Worm (Caenorhabditis elegans) whole organism, L4 larva: Measurements from ENCODE around the gene clec-127.

Experiments
- F26F4.8 ChIP-seq: fragments of 200-800 bp; sonication (Bioruptor generic); conservative IDR thresholded peaks from 2 replicates; pipeline ENCODE4 v1.3.6; 2022; ENCODE audit warnings: missing genetic modification characterization, missing compliant biosample characterization
- Y105C5A.15 ChIP-seq: fragments of 200-800 bp; sonication (Bioruptor generic); IDR thresholded peaks from 2 replicates; pipeline ENCODE4 v1.3.6; 2022; ENCODE audit warnings: missing genetic modification characterization, missing compliant biosample characterization
- Y5F2A.4 ChIP-seq: fragments of 200-800 bp; sonication (Bioruptor generic); optimal IDR thresholded peaks from 2 replicates; lab custom pipeline; 2018; ENCODE audit warnings: mild to moderate bottlenecking, missing genetic modification characterization, missing compliant biosample characterization
- aha-1 ChIP-seq: fragments of 150-350 bp; peaks from one replicate; lab custom pipeline; 2014; ENCODE audit warnings: missing biosample characterization, missing genetic modification characterization
- aly-2 ChIP-seq: sonication (generic microtip); optimal IDR thresholded peaks from 2 replicates; lab custom pipeline; 2018; ENCODE audit warnings: missing biosample characterization, missing genetic modification characterization
- attf-4 ChIP-seq: sonication (generic microtip); optimal IDR thresholded peaks from 3 replicates; lab custom pipeline; 2017; ENCODE audit warnings: missing biosample characterization, missing genetic modification characterization
- ceh-32 ChIP-seq: sonication (generic microtip); optimal IDR thresholded peaks from 2 replicates; lab custom pipeline; 2016; ENCODE audit warnings: mild to moderate bottlenecking, missing genetic modification characterization, missing compliant biosample characterization; ENCODE audit not compliant: poor library complexity
- cey-2 ChIP-seq: sonication (generic microtip); optimal IDR thresholded peaks from 3 replicates; lab custom pipeline; 2017; ENCODE audit warnings: missing genetic modification characterization, mild to moderate bottlenecking, missing compliant biosample characterization, antibody characterized with exemption, borderline replicate concordance; ENCODE audit not compliant: insufficient read depth
- ctbp-1 ChIP-seq: fragments of 200-800 bp; sonication (Bioruptor generic); IDR thresholded peaks from 2 replicates; pipeline ENCODE4 v1.3.6; 2022; ENCODE audit warnings: missing genetic modification reagents, missing genetic modification characterization, missing compliant biosample characterization
- daf-19 ChIP-seq: fragments of 200-800 bp; sonication (Bioruptor generic); conservative IDR thresholded peaks from 2 replicates; pipeline ENCODE4 v1.3.6; 2022; ENCODE audit warnings: missing genetic modification characterization, missing compliant biosample characterization
- dmd-8 ChIP-seq: fragments of 200-800 bp; sonication (Bioruptor generic); IDR thresholded peaks from 2 replicates; pipeline ENCODE4 v1.3.6; 2022; ENCODE audit warnings: missing genetic modification characterization, missing compliant biosample characterization
- dpl-1 ChIP-seq: fragments of 150-350 bp; optimal IDR thresholded peaks from 2 replicates; lab custom pipeline; 2014; ENCODE audit warnings: missing biosample characterization, missing genetic modification reagents, missing genetic modification characterization
- dve-1 ChIP-seq: sonication (generic microtip); optimal IDR thresholded peaks from 2 replicates; lab custom pipeline; 2017; ENCODE audit warnings: antibody characterized with exemption, mild to moderate bottlenecking, missing genetic modification characterization, missing compliant biosample characterization; ENCODE audit not compliant: insufficient read depth
- hif-1 ChIP-seq, 2 experiments: sonication (generic microtip); optimal IDR thresholded peaks; 2 replicates each; lab custom pipeline; 2016 to 2017; ENCODE audit warnings: missing compliant biosample characterization in 2 of 2, missing genetic modification characterization in 2 of 2, missing genetic modification reagents in 2 of 2, missing genotype in 2 of 2, mild to moderate bottlenecking in 1 of 2
- hmg-1.1 ChIP-seq: fragments of 200-800 bp; sonication (Bioruptor generic); IDR thresholded peaks from 2 replicates; pipeline ENCODE4 v1.3.6; 2022; ENCODE audit warnings: missing genetic modification reagents, missing genetic modification characterization, missing compliant biosample characterization
- lim-7 ChIP-seq: fragments of 200-800 bp; sonication (Bioruptor generic); IDR thresholded peaks from 2 replicates; pipeline ENCODE4 v1.3.6; 2022; ENCODE audit warnings: missing genetic modification characterization, missing compliant biosample characterization
- lin-1 ChIP-seq: fragments of 200-800 bp; sonication (Bioruptor generic); IDR thresholded peaks from 2 replicates; pipeline ENCODE4 v1.3.6; 2022; ENCODE audit warnings: missing genetic modification reagents, missing genetic modification characterization, missing compliant biosample characterization
- lin-13 ChIP-seq: fragments of 150-350 bp; optimal IDR thresholded peaks from 2 replicates; lab custom pipeline; 2014; ENCODE audit warnings: missing biosample characterization, missing genetic modification reagents, missing genetic modification characterization
- lin-29 ChIP-seq: fragments of 200-800 bp; sonication (Bioruptor generic); IDR thresholded peaks from 2 replicates; pipeline ENCODE4 v1.3.6; 2022; ENCODE audit warnings: missing genetic modification reagents, missing genetic modification characterization, missing compliant biosample characterization
- lsy-2 ChIP-seq, 2 experiments: fragments of 150-350 bp in 1 of 2; sonication (generic microtip) in 1 of 2; optimal IDR thresholded peaks; 2 replicates each; lab custom pipeline; 2014 to 2017; ENCODE audit warnings: missing biosample characterization in 2 of 2, missing genetic modification characterization in 2 of 2
- madf-5 ChIP-seq, 2 experiments: fragments of 200-800 bp; sonication (Bioruptor generic); IDR thresholded peaks; 2 replicates each; pipeline ENCODE4 v1.3.6; 2022; ENCODE audit warnings: missing compliant biosample characterization in 2 of 2, missing genetic modification characterization in 2 of 2
- mes-2 ChIP-seq: sonication (generic microtip); optimal IDR thresholded peaks from 2 replicates; lab custom pipeline; 2016; ENCODE audit warnings: missing genotype, mild to moderate bottlenecking, missing genetic modification characterization, missing compliant biosample characterization; ENCODE audit not compliant: poor library complexity, severe bottlenecking
- nhr-10 ChIP-seq: fragments of 150-350 bp; optimal IDR thresholded peaks from 2 replicates; lab custom pipeline; 2014; ENCODE audit warnings: missing biosample characterization, missing genetic modification characterization
- nhr-111 ChIP-seq: fragments of 200-800 bp; sonication (Bioruptor generic); optimal IDR thresholded peaks from 2 replicates; lab custom pipeline; 2018; ENCODE audit warnings: mild to moderate bottlenecking, missing genetic modification characterization, missing compliant biosample characterization
- nhr-48 ChIP-seq: sonication (generic microtip); optimal IDR thresholded peaks from 2 replicates; lab custom pipeline; 2016; ENCODE audit warnings: mild to moderate bottlenecking, missing genetic modification characterization, missing compliant biosample characterization
- saeg-2 ChIP-seq: fragments of 200-800 bp; sonication (Bioruptor generic); IDR thresholded peaks from 2 replicates; pipeline ENCODE4 v1.3.6; 2022; ENCODE audit warnings: missing genetic modification reagents, missing genetic modification characterization, missing compliant biosample characterization
- sdz-12 ChIP-seq: fragments of 200-800 bp; sonication (Bioruptor generic); optimal IDR thresholded peaks from 2 replicates; lab custom pipeline; 2018; ENCODE audit warnings: mild to moderate bottlenecking, missing genetic modification characterization, missing compliant biosample characterization
- spr-1 ChIP-seq: sonication (generic microtip); optimal IDR thresholded peaks from 2 replicates; lab custom pipeline; 2016; ENCODE audit warnings: mild to moderate bottlenecking, missing genetic modification characterization, missing compliant biosample characterization
- spr-3 ChIP-seq: fragments of 200-800 bp; sonication (Bioruptor generic); optimal IDR thresholded peaks from 2 replicates; lab custom pipeline; 2018; ENCODE audit warnings: mild to moderate bottlenecking, missing genetic modification characterization, missing compliant biosample characterization
- tra-1 ChIP-seq: fragments of 200-800 bp; sonication (Bioruptor generic); IDR thresholded peaks from 2 replicates; pipeline ENCODE4 v1.3.6; 2022; ENCODE audit warnings: missing genetic modification reagents, missing genetic modification characterization, missing compliant biosample characterization
- unc-130 ChIP-seq: sonication (generic microtip); optimal IDR thresholded peaks from 2 replicates; lab custom pipeline; 2016; ENCODE audit warnings: missing genetic modification reagents, missing genetic modification characterization, missing compliant biosample characterization
- unc-39 ChIP-seq: sonication (generic microtip); optimal IDR thresholded peaks from 2 replicates; lab custom pipeline; 2017; ENCODE audit warnings: missing biosample characterization, missing genetic modification characterization
- unc-62 ChIP-seq, 3 experiments: fragments of 150-350 bp in 1 of 3; sonication (generic microtip); optimal IDR thresholded peaks in 2 of 3; peaks in 1 of 3; 1 replicate in 1 of 3; 2 replicates in 2 of 3; lab custom pipeline; 2014 to 2017; ENCODE audit warnings: missing biosample characterization in 3 of 3, missing genetic modification characterization in 3 of 3, missing genetic modification reagents in 3 of 3, missing genotype in 1 of 3
- zfp-3 ChIP-seq: fragments of 200-800 bp; sonication (Bioruptor generic); conservative IDR thresholded peaks from 2 replicates; pipeline ENCODE4 v1.3.6; 2022; ENCODE audit warnings: missing genetic modification reagents, missing genetic modification characterization, missing compliant biosample characterization
- zip-11 ChIP-seq: fragments of 200-800 bp; sonication (Bioruptor generic); IDR thresholded peaks from 2 replicates; pipeline ENCODE4 v1.3.6; 2022; ENCODE audit warnings: missing genetic modification characterization, missing compliant biosample characterization
- ztf-7 ChIP-seq: fragments of 150-350 bp; optimal IDR thresholded peaks from 2 replicates; lab custom pipeline; 2014; ENCODE audit warnings: missing biosample characterization, missing genetic modification characterization

The clec-127 gene

ce11 chrII:3567576-3567975, 1.4 kb downstream of the clec-127 start (continued):
- TF ChIP-seq unc-130 (GFP tag; lab: Kevin White, UChicago) (peak; percentile 57), dmd-8 (peak; percentile 88), lin-1 (GFP tag; lab: Robert Waterston, UW) (0 out of 2 replicates have a peak, but pooled peaks have one; percentile 43), zip-11 (0 out of 2 replicates have a peak, but pooled peaks have one; percentile 49), ctbp-1 (GFP tag; lab: Robert Waterston, UW) (peak; percentile 72; the same call in 1 of the 2 replicates), Y5F2A.4 (GFP tag; lab: Kevin White, UChicago) (peak; percentile 52), lim-7 (GFP tag; lab: Robert Waterston, UW) (peak; percentile 87), hmg-1.1 (peak; percentile 59), mes-2 (peak; percentile 58), saeg-2 (GFP tag; lab: Robert Waterston, UW) (peak; percentile 73; the same call in 1 of the 2 replicates)

ce11 chrII:3567066-3567465, 2.0 kb downstream of the clec-127 start:
- TF ChIP-seq unc-39 (tag; lab: Kevin White, UChicago) (no peak), unc-62 (GFP tag; optimal IDR thresholded peaks at IDR 0.05 in 1 of 2; lab: Kevin White, UChicago) (peak in 1 of 2 experiments; percentile 91), unc-62 (tag; optimal IDR thresholded peaks at IDR 0.05; lab: Kevin White, UChicago) (no peak)

ce11 chrII:3562419-3562818, 6.6 kb downstream of the clec-127 start, which contains the start of gene W10G11.3:
W10G11.3 (minus strand) TSS chrII:3562519.
- TF ChIP-seq dpl-1: no peak
- no peak for TF ChIP-seq zip-11
- TF ChIP-seq lin-13 (GFP tag; lab: Kevin White, UChicago): no peak
- TF ChIP-seq nhr-48: no peak
- TF ChIP-seq dve-1 (tag; lab: Kevin White, UChicago): no peak
- no peak for TF ChIP-seq nhr-10 (tag; lab: Kevin White, UChicago)
- TF ChIP-seq lin-1 (GFP tag; lab: Robert Waterston, UW): no peak
- TF ChIP-seq spr-1 (tag; lab: Kevin White, UChicago): no peak
- TF ChIP-seq madf-5 (GFP tag; IDR thresholded peaks at IDR 0.05; lab: Robert Waterston, UW): no peak
- TF ChIP-seq unc-39 (tag; lab: Kevin White, UChicago): no peak
- no peak for TF ChIP-seq ztf-7 (tag; lab: Kevin White, UChicago)
- no peak for TF ChIP-seq tra-1
- no peak for TF ChIP-seq hif-1 (tag; optimal IDR thresholded peaks at IDR 0.05; lab: Kevin White, UChicago)
- TF ChIP-seq aha-1: no peak
- no peak for TF ChIP-seq lsy-2 (tag; optimal IDR thresholded peaks at IDR 0.05; lab: Kevin White, UChicago)

ce11 chrII:3561561-3561960, 7.5 kb downstream of the clec-127 start, which contains the start of gene W10G11.2:
W10G11.2 (minus strand) TSS chrII:3561661.
- no peak for TF ChIP-seq cey-2 (tag; lab: Kevin White, UChicago)
- TF ChIP-seq, all 104 proteins: peak for 0

- no peak for TF ChIP-seq attf-4 (tag; lab: Kevin White, UChicago)
- TF ChIP-seq zfp-3 (GFP tag; lab: Robert Waterston, UW): no peak
- no peak for TF ChIP-seq daf-19 (GFP tag; lab: Robert Waterston, UW)
- TF ChIP-seq lin-29 (GFP tag; lab: Robert Waterston, UW): no peak
- TF ChIP-seq sdz-12 (GFP tag; lab: Kevin White, UChicago): no peak
- no peak for TF ChIP-seq nhr-111
- no peak for TF ChIP-seq Y105C5A.15
- no peak for TF ChIP-seq spr-3 (GFP tag; lab: Kevin White, UChicago)
- no peak for TF ChIP-seq dve-1 (tag; lab: Kevin White, UChicago)
- TF ChIP-seq aly-2 (tag; lab: Kevin White, UChicago): no peak
- no peak for TF ChIP-seq F26F4.8 (GFP tag; lab: Robert Waterston, UW)
- no peak for TF ChIP-seq ceh-32 (tag; lab: Kevin White, UChicago)
- no peak for TF ChIP-seq Y5F2A.4 (GFP tag; lab: Kevin White, UChicago)
- no peak for TF ChIP-seq ztf-7 (tag; lab: Kevin White, UChicago)
Observed at ce11 chrII:3560592-3560991, 8.4 kb downstream of the clec-127 start, which contains the start of gene W10G11.1. W10G11.1 (minus strand) TSS chrII:3560692.
